Worm (Caenorhabditis elegans): ENCODE results near the gene fbxa-95.

Gene fbxa-95

DNA sequence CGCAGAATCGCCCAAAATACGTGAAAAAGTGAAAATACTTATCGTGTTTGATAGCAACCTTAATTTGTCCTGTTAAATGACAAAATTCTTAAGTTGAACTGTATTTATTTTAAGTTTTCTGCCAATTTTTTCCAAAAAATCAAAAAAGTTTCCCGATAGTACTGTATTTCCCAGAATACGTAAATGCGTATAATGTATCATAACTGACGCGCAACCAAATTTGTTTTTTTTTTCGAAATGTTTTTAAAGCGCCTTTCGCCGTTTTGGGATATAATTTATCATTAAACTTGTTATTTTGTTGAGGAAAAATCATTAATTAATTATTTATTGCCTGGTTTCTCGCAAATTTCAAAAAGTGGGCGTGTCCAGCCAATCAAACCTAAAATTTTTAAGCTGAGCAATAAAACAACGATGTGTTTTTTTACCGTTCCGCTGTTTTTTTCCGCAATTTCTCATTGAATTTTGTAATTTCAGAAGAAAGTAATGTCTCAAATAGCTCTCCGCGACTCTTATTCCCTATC is at the start of gene fbxa-95:
fbxa-95 (plus strand) TSS at position 471 of the 521 bp plus-strand sequence.
- TF ChIP-seq ceh-18 (tag; optimal IDR thresholded peaks at IDR 0.05) (no peak), tbx-7 (tag; optimal IDR thresholded peaks at IDR 0.05) (no peak), nfya-1 (tag; optimal IDR thresholded peaks at IDR 0.05) (no peak), ceh-22 (tag; optimal IDR thresholded peaks at IDR 0.05) (no peak), ref-2 (tag; optimal IDR thresholded peaks at IDR 0.05) (no peak), pqm-1 (tag; optimal IDR thresholded peaks at IDR 0.05) (no peak), C08G9.2 (tag; optimal IDR thresholded peaks at IDR 0.05) (no peak)

DNA sequence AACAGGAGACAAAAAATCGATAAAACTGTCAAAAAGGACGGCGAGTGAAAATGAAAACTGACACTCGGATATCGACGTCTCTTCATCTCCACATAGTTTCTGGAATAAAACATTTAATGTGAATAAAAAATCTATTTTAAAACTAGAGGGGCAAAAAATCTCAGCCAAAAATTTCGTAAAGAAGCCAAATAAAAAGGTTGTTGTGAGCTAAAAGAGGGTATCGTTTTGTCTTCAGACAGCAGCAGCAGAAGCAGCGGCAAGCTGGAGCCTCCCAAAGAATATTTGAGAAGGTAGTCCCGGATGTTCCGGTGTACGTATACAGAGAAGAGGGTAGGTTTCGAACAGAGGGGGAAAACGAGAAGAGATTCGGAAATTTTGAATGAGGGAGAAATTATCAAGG is 49.4 kb upstream of the fbxa-95 start, which contains the start of gene lgc-31:
lgc-31 (minus strand) TSS at position 101 of the 400 bp plus-strand sequence.
- no peak for TF ChIP-seq ceh-31 (tag; optimal IDR thresholded peaks at IDR 0.05)
- no peak for TF ChIP-seq K09A11.1 (tag; optimal IDR thresholded peaks at IDR 0.05; ENCODE audit: insufficient read depth)
- no peak for TF ChIP-seq ref-2 (tag; optimal IDR thresholded peaks at IDR 0.05)
- no peak for TF ChIP-seq ahr-1 (tag; optimal IDR thresholded peaks at IDR 0.05)
- TF ChIP-seq hlh-15 (tag; optimal IDR thresholded peaks at IDR 0.05): no peak
- no peak for TF ChIP-seq pros-1 (tag; optimal IDR thresholded peaks at IDR 0.05)
- no peak for TF ChIP-seq gmeb-2 (tag; optimal IDR thresholded peaks at IDR 0.05)
- no peak for TF ChIP-seq hlh-8 (tag; optimal IDR thresholded peaks at IDR 0.05)

ce11 chrV:15529069-15529468 is 42.2 kb upstream of the fbxa-95 start, which contains the start of gene srh-276:
Gene srh-276 (plus strand): TSS chrV:15529369.
- no peak for TF ChIP-seq T23F11.4 (GFP tag; optimal IDR thresholded peaks at IDR 0.05)
- TF ChIP-seq ceh-9 (tag; optimal IDR thresholded peaks at IDR 0.05): no peak
- TF ChIP-seq ttx-3 (tag; optimal IDR thresholded peaks at IDR 0.05): no peak
- TF ChIP-seq npax-4 (tag; optimal IDR thresholded peaks at IDR 0.05): no peak
- TF ChIP-seq ceh-24 (tag; optimal IDR thresholded peaks at IDR 0.05): no peak
- TF ChIP-seq madf-2 (tag; optimal IDR thresholded peaks at IDR 0.05): no peak
- no peak for TF ChIP-seq pha-4 (tag; optimal IDR thresholded peaks at IDR 0.05)
- no peak for TF ChIP-seq sdc-2 (tag; optimal IDR thresholded peaks at IDR 0.05)
- no peak for TF ChIP-seq lim-6 (tag; optimal IDR thresholded peaks at IDR 0.05)
- no peak for TF ChIP-seq ceh-45 (GFP tag; IDR thresholded peaks at IDR 0.05)

DNA sequence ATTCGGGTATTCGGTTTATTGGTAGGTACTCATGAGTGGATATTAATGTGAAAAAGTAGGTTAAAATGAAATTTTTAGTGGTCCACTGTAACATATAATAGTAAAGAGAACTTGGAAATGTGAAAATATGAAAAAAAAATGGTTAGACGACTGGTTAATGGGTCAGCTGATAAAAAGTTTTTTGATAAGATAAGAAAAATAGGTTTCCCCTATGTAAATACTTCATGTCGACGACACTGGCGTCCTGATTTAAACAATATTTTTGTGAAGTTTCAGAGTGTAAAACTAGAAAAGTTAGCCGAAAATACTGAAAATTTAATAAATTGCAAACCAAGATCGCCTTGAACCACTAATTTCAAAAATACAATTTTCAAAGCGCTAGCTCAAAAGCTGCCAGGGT is 38.2 kb upstream of the fbxa-95 start, which contains the start of gene F21A3.11:
F21A3.11 (minus strand) TSS at position 117 of the 400 bp plus-strand sequence.
- TF ChIP-seq eyg-1 (tag; optimal IDR thresholded peaks at IDR 0.05): no peak
- TF ChIP-seq elt-2 (tag; optimal IDR thresholded peaks at IDR 0.05): peak; percentile 69

DNA sequence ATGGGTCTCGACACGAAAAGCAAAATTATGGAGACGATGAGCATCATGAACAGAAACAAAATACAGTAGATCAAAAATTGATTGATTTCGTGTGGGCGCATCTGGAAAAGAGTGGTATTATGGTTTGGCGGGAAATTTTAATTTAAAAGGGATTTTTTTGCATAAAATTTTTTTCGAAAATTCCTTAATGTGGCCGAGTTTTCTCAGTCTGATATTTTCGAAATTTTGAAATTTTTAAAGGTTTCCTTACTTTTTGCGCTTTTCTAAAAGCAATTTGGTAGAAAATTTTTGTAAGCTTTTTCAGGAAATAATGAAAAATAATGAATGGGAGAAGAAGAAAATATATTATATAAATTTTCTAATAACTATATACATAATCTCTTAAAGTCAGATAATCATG is 37.4 kb upstream of the fbxa-95 start, which contains the start of gene F21A3.2:
F21A3.2 (minus strand) TSS at position 101 of the 400 bp plus-strand sequence.
- TF ChIP-seq unc-3 (GFP tag; conservative IDR thresholded peaks at IDR 0.05): no peak
- no peak for TF ChIP-seq unc-3 (tag; optimal IDR thresholded peaks at IDR 0.05)
- no peak for TF ChIP-seq C38D4.7 (GFP tag; optimal IDR thresholded peaks at IDR 0.05)
- TF ChIP-seq ceh-6 (GFP tag; optimal IDR thresholded peaks at IDR 0.05): no peak
- TF ChIP-seq tbx-7 (tag; optimal IDR thresholded peaks at IDR 0.05): no peak
- TF ChIP-seq che-1 (tag; optimal IDR thresholded peaks at IDR 0.05): no peak
- TF ChIP-seq syd-9 (tag; optimal IDR thresholded peaks at IDR 0.05): no peak
- TF ChIP-seq ceh-9 (tag; optimal IDR thresholded peaks at IDR 0.05): no peak

- TF ChIP-seq ets-4 (tag; optimal IDR thresholded peaks at IDR 0.05) (no peak), unc-42 (tag; optimal IDR thresholded peaks at IDR 0.05) (no peak), che-1 (tag; optimal IDR thresholded peaks at IDR 0.05) (no peak), ceh-2 (tag; optimal IDR thresholded peaks at IDR 0.05) (no peak), lin-11 (tag; optimal IDR thresholded peaks at IDR 0.05) (no peak), hlh-15 (tag; optimal IDR thresholded peaks at IDR 0.05) (no peak)
Observed at ce11 chrV:15536320-15536719, 35.0 kb upstream of the fbxa-95 start, which contains the start of gene F21A3.4. Gene F21A3.4 (plus strand): TSS chrV:15536620.
